Fruit fly (Drosophila melanogaster): Measurements from ENCODE around the gene ATPsynbetaL.

ATPsynbetaL gene

dm6 chr3L:16113607-16114337, 16.1 kb downstream of the ATPsynbetaL start (continued):
- TF ChIP-seq CG2875 (GFP tag; optimal IDR thresholded peaks at IDR 0.05) = peak; percentile 64
- TF ChIP-seq CG3163 (GFP tag; optimal IDR thresholded peaks at IDR 0.05) = peak; percentile 76
- peak; percentile 0 for TF ChIP-seq ash1 (GFP tag; optimal IDR thresholded peaks at IDR 0.05)
- peak in 1 of 3 experiments; percentile 66 for TF ChIP-seq lola (GFP tag; optimal IDR thresholded peaks at IDR 0.05)
- TF ChIP-seq Atf-2 (GFP tag; optimal IDR thresholded peaks at IDR 0.05) = peak; percentile 73
- peak; percentile 47 for TF ChIP-seq cato (GFP tag; optimal IDR thresholded peaks at IDR 0.05; ENCODE audit: borderline replicate concordance)
- peak; percentile 76 for TF ChIP-seq CG6683 (GFP tag; optimal IDR thresholded peaks at IDR 0.05)
- peak; percentile 67 for TF ChIP-seq Nf-YB (GFP tag; optimal IDR thresholded peaks at IDR 0.05)
- no peak for TF ChIP-seq CG17802 (tag; optimal IDR thresholded peaks at IDR 0.05)
- TF ChIP-seq CG10147 (GFP tag; optimal IDR thresholded peaks at IDR 0.05) = peak; percentile 84
- TF ChIP-seq CG12236 (GFP tag; optimal IDR thresholded peaks at IDR 0.05) = peak; percentile 64
- TF ChIP-seq Adf1 (GFP tag; IDR thresholded peaks at IDR 0.05) = peak; percentile 68
- TF ChIP-seq eve (GFP tag; optimal IDR thresholded peaks at IDR 0.05) = no peak
- TF ChIP-seq crp (GFP tag; optimal IDR thresholded peaks at IDR 0.05) = peak in 1 of 2 experiments; percentile 32
- peak; percentile 41 to 71 for TF ChIP-seq bsh (GFP tag; optimal IDR thresholded peaks at IDR 0.05)
- peak; percentile 79 for TF ChIP-seq CG9817 (tag; optimal IDR thresholded peaks at IDR 0.05)
- peak; percentile 50 for TF ChIP-seq CG14965 (GFP tag; optimal IDR thresholded peaks at IDR 0.05; ENCODE audit: borderline replicate concordance)
- peak; percentile 34; the same call in 1 of the 2 replicates for TF ChIP-seq hbn (GFP tag; IDR thresholded peaks at IDR 0.05; ENCODE audit: partially characterized antibody)
- peak; percentile 75 for TF ChIP-seq Ssrp (tag; optimal IDR thresholded peaks at IDR 0.05)
- TF ChIP-seq schlank (tag; optimal IDR thresholded peaks at IDR 0.05) = peak; percentile 60
- peak; percentile 65 for TF ChIP-seq CG18764 (GFP tag; optimal IDR thresholded peaks at IDR 0.05)
- TF ChIP-seq CG7357 (GFP tag; IDR thresholded peaks at IDR 0.05) = peak; percentile 19; the same call in 1 of the 3 replicates
- TF ChIP-seq otp (GFP tag; IDR thresholded peaks at IDR 0.05) = no peak; the same call in 2 of the 3 replicates
- TF ChIP-seq stwl (tag; optimal IDR thresholded peaks at IDR 0.05) = peak; percentile 13
- peak; percentile 98 for TF ChIP-seq Ets65A (GFP tag)
- TF ChIP-seq CG13775 (GFP tag; optimal IDR thresholded peaks at IDR 0.05) = peak; percentile 84
- TF ChIP-seq B-H2 (GFP tag; optimal IDR thresholded peaks at IDR 0.05) = peak; percentile 83
- no peak for TF ChIP-seq ac (GFP tag; optimal IDR thresholded peaks at IDR 0.05)
- TF ChIP-seq CG7786 (GFP tag; optimal IDR thresholded peaks at IDR 0.05) = peak; percentile 78
- peak; percentile 84 for TF ChIP-seq pum (GFP tag; optimal IDR thresholded peaks at IDR 0.05)
- peak in 1 of 2 experiments; percentile 59 for TF ChIP-seq tll (GFP tag; optimal IDR thresholded peaks at IDR 0.05)
- TF ChIP-seq psq (GFP tag; optimal IDR thresholded peaks at IDR 0.05) = peak; percentile 91
- TF ChIP-seq CG6254 (GFP tag; optimal IDR thresholded peaks at IDR 0.05) = peak; percentile 55
- peak; percentile 4 for TF ChIP-seq ssp (GFP tag; IDR thresholded peaks at IDR 0.05)
- TF ChIP-seq Max (GFP tag; optimal IDR thresholded peaks at IDR 0.05) = peak; percentile 88
- TF ChIP-seq Neu2 (GFP tag; optimal IDR thresholded peaks at IDR 0.05; ENCODE audit: borderline replicate concordance) = no peak
- no peak; the same call in 2 of the 3 replicates for TF ChIP-seq mld (GFP tag; IDR thresholded peaks at IDR 0.05; ENCODE audit: partially characterized antibody)
- TF ChIP-seq tup (GFP tag; optimal IDR thresholded peaks at IDR 0.05) = peak; percentile 75
- TF ChIP-seq Hand (GFP tag; optimal IDR thresholded peaks at IDR 0.05) = peak; percentile 78
- peak; percentile 86 for TF ChIP-seq CG7987 (GFP tag; optimal IDR thresholded peaks at IDR 0.05)
- TF ChIP-seq pb (GFP tag; optimal IDR thresholded peaks at IDR 0.05) = peak; percentile 82
- no peak for TF ChIP-seq bowl (GFP tag; IDR thresholded peaks at IDR 0.05)
- peak; percentile 75 to 77 for TF ChIP-seq chif (GFP tag; optimal IDR thresholded peaks at IDR 0.05)
- no peak for TF ChIP-seq gfzf (GFP tag; optimal IDR thresholded peaks at IDR 0.05)
- TF ChIP-seq NC2α (GFP tag; optimal IDR thresholded peaks at IDR 0.05) = peak; percentile 37
- no peak for TF ChIP-seq Vsx1 (GFP tag; optimal IDR thresholded peaks at IDR 0.05)
- TF ChIP-seq Nf-YC (tag; optimal IDR thresholded peaks at IDR 0.05) = no peak

Data from whole organism, embryonic.